Worm (Caenorhabditis elegans) whole organism, L2 larva: ENCODE data around the gene fbxa-50.
A peak's percentile ranks its signal among the peaks of the same experiment; 100 is the strongest.
"Not testable (repeated sequence)": the region's sequence is repeated elsewhere in the genome, so short reads cannot be mapped to it uniquely, and the experiment has no call there.

Source experiments
- C34F6.9 ChIP-seq: fragments of 150-350 bp; optimal IDR thresholded peaks from 2 replicates; lab custom pipeline; 2014; ENCODE audit warnings: missing biosample characterization, missing genetic modification characterization
- F13H6.1 ChIP-seq: sonication (generic microtip); optimal IDR thresholded peaks from 2 replicates; lab custom pipeline; 2016; ENCODE audit warnings: missing genetic modification characterization, missing compliant biosample characterization
- R02D3.7 ChIP-seq: fragments of 150-350 bp; optimal IDR thresholded peaks from 2 replicates; lab custom pipeline; 2014; ENCODE audit warnings: missing biosample characterization, missing genetic modification characterization
- Y55F3AM.14 ChIP-seq: fragments of 200-800 bp; sonication (Bioruptor generic); optimal IDR thresholded peaks from 2 replicates; lab custom pipeline; 2018; ENCODE audit warnings: mild to moderate bottlenecking, missing genetic modification characterization, missing compliant biosample characterization
- alr-1 ChIP-seq: fragments of 150-350 bp; optimal IDR thresholded peaks from 2 replicates; lab custom pipeline; 2014; ENCODE audit warnings: missing biosample characterization, missing genetic modification characterization
- aly-2 ChIP-seq: fragments of 150-350 bp; optimal IDR thresholded peaks from 2 replicates; lab custom pipeline; 2014; ENCODE audit warnings: missing biosample characterization, missing genetic modification characterization
- ama-1 ChIP-seq: fragments of 150-350 bp; optimal IDR thresholded peaks from 2 replicates; lab custom pipeline; 2018; ENCODE audit warnings: inconsistent platforms
- blmp-1 ChIP-seq: sonication (generic microtip); optimal IDR thresholded peaks from 2 replicates; lab custom pipeline; 2017; ENCODE audit warnings: missing genetic modification characterization, mild to moderate bottlenecking, missing compliant biosample characterization, antibody characterized with exemption, moderate library complexity; ENCODE audit not compliant: insufficient read depth
- ceh-16 ChIP-seq: fragments of 150-350 bp; optimal IDR thresholded peaks from 2 replicates; lab custom pipeline; 2014; ENCODE audit warnings: missing biosample characterization, missing genetic modification characterization
- ceh-82 ChIP-seq: fragments of 150-350 bp; optimal IDR thresholded peaks from 2 replicates; lab custom pipeline; 2014; ENCODE audit warnings: missing biosample characterization, missing genetic modification characterization
- crh-2 ChIP-seq: sonication (generic microtip); optimal IDR thresholded peaks from 2 replicates; lab custom pipeline; 2017; ENCODE audit warnings: missing biosample characterization, missing genetic modification characterization
- dmd-4 ChIP-seq: sonication (generic microtip); optimal IDR thresholded peaks from 2 replicates; lab custom pipeline; 2017; ENCODE audit warnings: missing biosample characterization, missing genetic modification characterization
- elt-1 ChIP-seq: fragments of 150-350 bp; optimal IDR thresholded peaks from 2 replicates; lab custom pipeline; 2014; ENCODE audit warnings: missing biosample characterization, missing genetic modification characterization
- elt-3 ChIP-seq: sonication (generic microtip); optimal IDR thresholded peaks from 2 replicates; lab custom pipeline; 2017; ENCODE audit warnings: missing biosample characterization, missing genetic modification characterization
- fos-1 ChIP-seq: fragments of 150-350 bp; optimal IDR thresholded peaks from 2 replicates; lab custom pipeline; 2014; ENCODE audit warnings: missing biosample characterization, missing genetic modification characterization
- gmeb-1 ChIP-seq: fragments of 150-350 bp; optimal IDR thresholded peaks from 2 replicates; lab custom pipeline; 2014; ENCODE audit warnings: missing biosample characterization, missing genetic modification characterization
- lin-11 ChIP-seq: fragments of 150-350 bp; sonication (generic microtip); optimal IDR thresholded peaks from 2 replicates; lab custom pipeline; 2014; ENCODE audit warnings: missing biosample characterization, missing genetic modification characterization, inconsistent platforms, mixed read lengths
- lsy-2 ChIP-seq, 2 experiments: fragments of 150-350 bp in 1 of 2; sonication (generic microtip) in 1 of 2; optimal IDR thresholded peaks; 2 replicates each; lab custom pipeline; 2014 to 2017; ENCODE audit warnings: missing biosample characterization in 2 of 2, missing genetic modification characterization in 2 of 2
- mab-5 ChIP-seq: fragments of 150-350 bp; optimal IDR thresholded peaks from 2 replicates; lab custom pipeline; 2014; ENCODE audit warnings: missing biosample characterization, missing genetic modification characterization
- mbf-1 ChIP-seq: sonication (generic microtip); optimal IDR thresholded peaks from 2 replicates; lab custom pipeline; 2017; ENCODE audit warnings: missing biosample characterization, missing genetic modification characterization
- mdl-1 ChIP-seq, 2 experiments: fragments of 150-350 bp in 1 of 2; sonication (generic microtip) in 1 of 2; optimal IDR thresholded peaks; 2 replicates each; lab custom pipeline; 2017; ENCODE audit warnings: missing biosample characterization in 2 of 2, missing genetic modification characterization in 2 of 2
- nhr-10 ChIP-seq: sonication (generic microtip); optimal IDR thresholded peaks from 2 replicates; lab custom pipeline; 2017; ENCODE audit warnings: missing biosample characterization, missing genetic modification characterization
- nhr-11 ChIP-seq: fragments of 150-350 bp; optimal IDR thresholded peaks from 2 replicates; lab custom pipeline; 2014; ENCODE audit warnings: missing biosample characterization, missing genetic modification characterization
- nhr-12 ChIP-seq: fragments of 150-350 bp; optimal IDR thresholded peaks from 2 replicates; lab custom pipeline; 2014; ENCODE audit warnings: missing biosample characterization, missing genetic modification characterization
- nhr-129 ChIP-seq: fragments of 150-350 bp; optimal IDR thresholded peaks from 2 replicates; lab custom pipeline; 2014; ENCODE audit warnings: missing biosample characterization, missing genetic modification characterization
- nhr-21 ChIP-seq: fragments of 150-350 bp; optimal IDR thresholded peaks from 2 replicates; lab custom pipeline; 2014; ENCODE audit warnings: missing biosample characterization, missing genetic modification characterization
- nhr-23 ChIP-seq: fragments of 150-350 bp; optimal IDR thresholded peaks from 2 replicates; lab custom pipeline; 2014; ENCODE audit warnings: missing biosample characterization, missing genetic modification reagents, missing genetic modification characterization
- nhr-237 ChIP-seq: fragments of 150-350 bp; optimal IDR thresholded peaks from 2 replicates; lab custom pipeline; 2014; ENCODE audit warnings: missing biosample characterization, missing genetic modification characterization
- nhr-25 ChIP-seq: fragments of 150-350 bp; sonication (generic microtip); optimal IDR thresholded peaks from 3 replicates; lab custom pipeline; 2014; ENCODE audit warnings: missing biosample characterization, missing genetic modification characterization
- nhr-6 ChIP-seq: fragments of 150-350 bp; optimal IDR thresholded peaks from 2 replicates; lab custom pipeline; 2014; ENCODE audit warnings: missing biosample characterization, missing genetic modification characterization
- nhr-77 ChIP-seq: fragments of 150-350 bp; optimal IDR thresholded peaks from 2 replicates; lab custom pipeline; 2014; ENCODE audit warnings: missing biosample characterization, missing genetic modification characterization
- peb-1 ChIP-seq: fragments of 150-350 bp; optimal IDR thresholded peaks from 2 replicates; lab custom pipeline; 2014; ENCODE audit warnings: missing biosample characterization, missing genetic modification characterization
- sem-4 ChIP-seq: fragments of 150-350 bp; optimal IDR thresholded peaks from 2 replicates; lab custom pipeline; 2014; ENCODE audit warnings: missing biosample characterization, missing genetic modification reagents, missing genetic modification characterization
- sma-3 ChIP-seq: sonication (generic microtip); optimal IDR thresholded peaks from 2 replicates; lab custom pipeline; 2016; ENCODE audit warnings: missing genetic modification reagents, missing genetic modification characterization, missing compliant biosample characterization
- sma-9 ChIP-seq, 2 experiments: fragments of 150-350 bp in 1 of 2; sonication (generic microtip) in 1 of 2; optimal IDR thresholded peaks; 2 replicates each; lab custom pipeline; 2014 to 2016; ENCODE audit warnings: missing genetic modification characterization in 2 of 2, mild to moderate bottlenecking in 1 of 2, missing biosample characterization in 1 of 2, missing compliant biosample characterization in 1 of 2, missing genetic modification reagents in 1 of 2, moderate library complexity in 1 of 2
- unc-39 ChIP-seq: fragments of 150-350 bp; optimal IDR thresholded peaks from 2 replicates; lab custom pipeline; 2014; ENCODE audit warnings: missing biosample characterization, missing genetic modification characterization
- unc-55 ChIP-seq: fragments of 150-350 bp; sonication (generic microtip); optimal IDR thresholded peaks from 3 replicates; lab custom pipeline; 2014; ENCODE audit warnings: missing biosample characterization, missing genetic modification reagents, missing genetic modification characterization
- unc-62 ChIP-seq: fragments of 150-350 bp; optimal IDR thresholded peaks from 2 replicates; lab custom pipeline; 2014; ENCODE audit warnings: missing biosample characterization, missing genetic modification reagents, missing genetic modification characterization
- ztf-1 ChIP-seq: fragments of 200-800 bp; sonication (Bioruptor generic); conservative IDR thresholded peaks from 2 replicates; pipeline ENCODE4 v1.3.6; 2022; ENCODE audit warnings: missing genetic modification characterization, missing compliant biosample characterization
- ztf-11 ChIP-seq: sonication (generic microtip); optimal IDR thresholded peaks from 2 replicates; lab custom pipeline; 2017; ENCODE audit warnings: missing biosample characterization, missing genetic modification characterization
- ztf-4 ChIP-seq: fragments of 150-350 bp; optimal IDR thresholded peaks from 2 replicates; lab custom pipeline; 2014; ENCODE audit warnings: missing biosample characterization, missing genetic modification characterization

The fbxa-50 gene

ce11 chrIII:1269156-1269555 lies 19.2 kb downstream of the fbxa-50 start, which contains the start of gene fbxa-32:
Gene fbxa-32 (minus strand): TSS chrIII:1269256.
- TF ChIP-seq nhr-237 (tag; lab: Kevin White, UChicago) (no peak), nhr-10 (tag; lab: Kevin White, UChicago) (no peak), Y55F3AM.14 (no peak), crh-2 (no peak), peb-1 (no peak), elt-1 (no peak), elt-3 (no peak), blmp-1 (tag; lab: Kevin White, UChicago) (no peak), sma-3 (GFP tag; lab: Kevin White, UChicago) (no peak), nhr-23 (no peak), nhr-25 (tag; lab: Kevin White, UChicago) (no peak), ztf-1 (no peak), nhr-77 (tag; lab: Kevin White, UChicago) (no peak)
- TF ChIP-seq, all 48 proteins: peak for 0

- TF ChIP-seq nhr-23; elt-3; unc-39 (tag; lab: Kevin White, UChicago): not testable (repeated sequence)
These were observed 21.5 kb downstream of the fbxa-50 start, which contains the start of gene fbxa-151 for ce11 chrIII:1266799-1267198. Gene fbxa-151 (minus strand): TSS chrIII:1266899.

- TF ChIP-seq peb-1; sma-3 (GFP tag; lab: Kevin White, UChicago); elt-1: not testable (repeated sequence)
These were observed 24.6 kb downstream of the fbxa-50 start, which contains the start of gene srz-9 for ce11 chrIII:1263692-1264091. Gene srz-9 (plus strand): TSS chrIII:1263992.

ce11 chrIII:1258358-1258757 lies 30.0 kb downstream of the fbxa-50 start, which contains the start of gene fbxa-78:
Gene fbxa-78 (minus strand): TSS chrIII:1258458.
- TF ChIP-seq elt-3; ama-1 (lab: Kevin White, UChicago); nhr-77 (tag; lab: Kevin White, UChicago): not testable (repeated sequence)

- not testable (repeated sequence) for TF ChIP-seq F13H6.1, ztf-11, nhr-129 (tag; lab: Kevin White, UChicago)
These were observed 31.8 kb downstream of the fbxa-50 start, which contains the start of gene fbxa-208 for ce11 chrIII:1256519-1256918. Gene fbxa-208 (plus strand): TSS chrIII:1256819.

ce11 chrIII:1249111-1249583 lies 39.2 kb downstream of the fbxa-50 start, which contains the start of the genes fbxa-76 and fbxa-77:
Gene fbxa-76 (minus strand): TSS chrIII:1249161.
Gene fbxa-77 (plus strand): TSS chrIII:1249475.
- TF ChIP-seq unc-39 (tag; lab: Kevin White, UChicago) (no peak), sma-9 (GFP tag; optimal IDR thresholded peaks at IDR 0.05; lab: Kevin White, UChicago) (peak; percentile 58), sma-9 (tag; optimal IDR thresholded peaks at IDR 0.05; lab: Kevin White, UChicago) (no peak), Y55F3AM.14 (no peak), C34F6.9 (tag; lab: Kevin White, UChicago) (peak; percentile 38), ceh-82 (no peak), R02D3.7 (no peak), ceh-16 (tag; lab: Kevin White, UChicago) (no peak), nhr-11 (tag; lab: Kevin White, UChicago) (no peak), peb-1 (no peak), sem-4 (no peak), dmd-4 (no peak), blmp-1 (tag; lab: Kevin White, UChicago) (no peak), elt-1 (no peak), ztf-1 (no peak), ztf-4 (tag; lab: Kevin White, UChicago) (no peak), gmeb-1 (tag; lab: Kevin White, UChicago) (no peak), F13H6.1 (tag; lab: Kevin White, UChicago) (peak; percentile 52), aly-2 (no peak), nhr-10 (tag; lab: Kevin White, UChicago) (no peak), nhr-21 (tag; lab: Kevin White, UChicago) (no peak), nhr-23 (no peak), nhr-12 (tag; lab: Kevin White, UChicago) (no peak), lsy-2 (tag; optimal IDR thresholded peaks at IDR 0.05; lab: Kevin White, UChicago) (peak in 1 of 2 experiments; percentile 52), unc-55 (GFP tag; lab: Kevin White, UChicago) (peak; percentile 73), mdl-1 (tag; optimal IDR thresholded peaks at IDR 0.05; lab: Kevin White, UChicago) (no peak), ztf-11 (tag; lab: Kevin White, UChicago) (no peak), fos-1 (tag; lab: Kevin White, UChicago) (peak; percentile 71), nhr-6 (no peak), nhr-25 (tag; lab: Kevin White, UChicago) (peak; percentile 14), unc-62 (no peak), ama-1 (lab: Kevin White, UChicago) (no peak), lin-11 (no peak), mab-5 (tag; lab: Kevin White, UChicago) (no peak), alr-1 (tag; lab: Kevin White, UChicago) (no peak), mbf-1 (tag; lab: Kevin White, UChicago) (no peak)
